Worm (Caenorhabditis elegans) whole organism, L3 larva: ENCODE data around the gene srbc-2.

Experiments
- fkh-2 ChIP-seq: fragments of 150-350 bp; optimal IDR thresholded peaks from 2 replicates; lab custom pipeline; 2014; ENCODE audit warnings: missing biosample characterization, missing genetic modification reagents, missing genetic modification characterization
- nhr-12 ChIP-seq: fragments of 150-350 bp; optimal IDR thresholded peaks from 2 replicates; lab custom pipeline; 2014; ENCODE audit warnings: missing biosample characterization, missing genetic modification characterization
- nhr-76 ChIP-seq: fragments of 150-350 bp; sonication (generic microtip); optimal IDR thresholded peaks from 5 replicates; lab custom pipeline; 2014; ENCODE audit warnings: missing biosample characterization, missing genetic modification characterization
- skn-1 ChIP-seq: fragments of 150-350 bp; optimal IDR thresholded peaks from 2 replicates; lab custom pipeline; 2014; ENCODE audit warnings: missing biosample characterization, missing genetic modification characterization
- snpc-4 ChIP-seq: fragments of 150-350 bp; optimal IDR thresholded peaks from 2 replicates; lab custom pipeline; 2014; ENCODE audit warnings: missing biosample characterization, missing genetic modification characterization
- zag-1 ChIP-seq: fragments of 150-350 bp; optimal IDR thresholded peaks from 2 replicates; lab custom pipeline; 2014; ENCODE audit warnings: missing biosample characterization, missing genetic modification characterization

- TF ChIP-seq nhr-12: no peak
- no peak for TF ChIP-seq zag-1 (tag; lab: Kevin White, UChicago)
- no peak for TF ChIP-seq nhr-76 (tag; lab: Kevin White, UChicago)
- TF ChIP-seq skn-1: no peak
- TF ChIP-seq fkh-2 (tag; lab: Kevin White, UChicago): no peak
- no peak for TF ChIP-seq snpc-4 (tag; lab: Kevin White, UChicago)
Measured at ce11 chrV:3332023-3332422, 44.9 kb downstream of the srbc-2 start, which contains the start of gene C17B7.9.
